Fruit fly (Drosophila melanogaster) whole organism, prepupa: ENCODE data around the gene CG43181.

ENCODE experiments used
- Blimp-1 ChIP-seq: fragments of 200-800 bp; sonication (Bioruptor generic); optimal IDR thresholded peaks from 3 replicates; lab custom pipeline; 2017; ENCODE audit warnings: missing biosample characterization, missing genetic modification characterization, mild to moderate bottlenecking, moderate library complexity, missing genetic modification reagents
- CG10631 ChIP-seq: fragments of 200-800 bp; sonication (Bioruptor generic); optimal IDR thresholded peaks from 2 replicates; lab custom pipeline; 2016; ENCODE audit warnings: missing biosample characterization, missing genetic modification characterization
- CG11294 ChIP-seq: fragments of 200-800 bp; sonication (Bioruptor generic); IDR thresholded peaks from 2 replicates; pipeline ENCODE4 v1.3.6; 2022; ENCODE audit warnings: missing biosample characterization, missing genetic modification characterization
- CG11762 ChIP-seq: fragments of 200-800 bp; sonication (Bioruptor generic); optimal IDR thresholded peaks from 3 replicates; lab custom pipeline; 2016; ENCODE audit warnings: missing biosample characterization, missing genetic modification characterization; ENCODE audit not compliant: insufficient read depth
- CG11902 ChIP-seq: fragments of 200-800 bp; sonication (Bioruptor generic); optimal IDR thresholded peaks from 3 replicates; lab custom pipeline; 2016; ENCODE audit warnings: missing biosample characterization, missing genetic modification characterization
- CG15336 ChIP-seq: fragments of 200-800 bp; sonication (Bioruptor generic); IDR thresholded peaks from 2 replicates; pipeline ENCODE4 v1.3.6; 2022; ENCODE audit warnings: missing biosample characterization, missing genetic modification characterization
- CG3032 ChIP-seq: fragments of 200-800 bp; optimal IDR thresholded peaks from 2 replicates; lab custom pipeline; 2019; ENCODE audit warnings: missing biosample characterization, mild to moderate bottlenecking, missing genetic modification characterization, moderate library complexity
- CG32006 ChIP-seq: fragments of 200-800 bp; sonication (Bioruptor generic); optimal IDR thresholded peaks from 3 replicates; lab custom pipeline; 2017; ENCODE audit warnings: missing biosample characterization, mild to moderate bottlenecking, missing genetic modification characterization
- CG34406 ChIP-seq: fragments of 200-800 bp; sonication (Bioruptor generic); optimal IDR thresholded peaks from 3 replicates; lab custom pipeline; 2016; ENCODE audit warnings: missing biosample characterization, missing genetic modification characterization
- CG3919 ChIP-seq: fragments of 200-800 bp; sonication (Bioruptor generic); optimal IDR thresholded peaks from 3 replicates; lab custom pipeline; 2016; ENCODE audit warnings: missing biosample characterization, missing genetic modification characterization
- CG4318 ChIP-seq: fragments of 200-800 bp; sonication (Bioruptor generic); optimal IDR thresholded peaks from 3 replicates; lab custom pipeline; 2017; ENCODE audit warnings: missing biosample characterization, mild to moderate bottlenecking, missing genetic modification characterization
- CG6163 ChIP-seq: fragments of 200-800 bp; sonication (Bioruptor generic); IDR thresholded peaks from 3 replicates; pipeline ENCODE4 v1.3.6; 2022; ENCODE audit warnings: missing biosample characterization, missing genetic modification characterization
- CG6276 ChIP-seq: fragments of 200-800 bp; sonication (Bioruptor generic); optimal IDR thresholded peaks from 2 replicates; lab custom pipeline; 2017; ENCODE audit warnings: missing biosample characterization, mild to moderate bottlenecking, missing genetic modification characterization
- CG6854 ChIP-seq: fragments of 200-800 bp; sonication (Bioruptor generic); optimal IDR thresholded peaks from 2 replicates; lab custom pipeline; 2017; ENCODE audit warnings: missing biosample characterization, mild to moderate bottlenecking, missing genetic modification characterization
- CG8119 ChIP-seq: fragments of 200-800 bp; sonication (Bioruptor generic); IDR thresholded peaks from 3 replicates; pipeline ENCODE4 v1.3.6; 2022; ENCODE audit warnings: missing biosample characterization, missing genetic modification characterization
- CG8319 ChIP-seq: fragments of 200-800 bp; sonication (Bioruptor generic); optimal IDR thresholded peaks from 3 replicates; lab custom pipeline; 2016; ENCODE audit warnings: missing biosample characterization, missing genetic modification characterization
- CG8632 ChIP-seq: fragments of 200-800 bp; sonication (Bioruptor generic); optimal IDR thresholded peaks from 3 replicates; lab custom pipeline; 2016; ENCODE audit warnings: missing biosample characterization, missing genetic modification characterization
- CG9139 ChIP-seq: fragments of 200-800 bp; sonication (Bioruptor generic); optimal IDR thresholded peaks from 3 replicates; lab custom pipeline; 2017; ENCODE audit warnings: missing biosample characterization, mild to moderate bottlenecking, missing genetic modification characterization
- Eip75B ChIP-seq: fragments of 200-800 bp; sonication (Bioruptor generic); optimal IDR thresholded peaks from 3 replicates; lab custom pipeline; 2016; ENCODE audit warnings: missing biosample characterization, missing genetic modification characterization
- Eip78C ChIP-seq: fragments of 200-800 bp; sonication (Bioruptor generic); peaks from one replicate; lab custom pipeline; 2016; ENCODE audit warnings: missing biosample characterization, missing genetic modification characterization
- Ets21C ChIP-seq: fragments of 200-800 bp; sonication (Bioruptor generic); optimal IDR thresholded peaks from 3 replicates; lab custom pipeline; 2016; ENCODE audit warnings: missing biosample characterization, missing genetic modification characterization
- Hr38 ChIP-seq: sonication (Bioruptor generic); optimal IDR thresholded peaks from 2 replicates; lab custom pipeline; 2016; ENCODE audit warnings: missing biosample characterization, missing genetic modification characterization
- Hr4 ChIP-seq: fragments of 200-800 bp; sonication (Bioruptor generic); optimal IDR thresholded peaks from 3 replicates; lab custom pipeline; 2016; ENCODE audit warnings: missing biosample characterization, missing genetic modification characterization
- Lpt ChIP-seq: fragments of 200-800 bp; sonication (Bioruptor generic); optimal IDR thresholded peaks from 3 replicates; lab custom pipeline; 2016; ENCODE audit warnings: missing biosample characterization, missing genetic modification characterization
- Met ChIP-seq: fragments of 200-800 bp; sonication (Bioruptor generic); optimal IDR thresholded peaks from 3 replicates; lab custom pipeline; 2016; ENCODE audit warnings: missing biosample characterization, missing genetic modification characterization
- OdsH ChIP-seq: fragments of 200-800 bp; sonication (Bioruptor generic); optimal IDR thresholded peaks from 3 replicates; lab custom pipeline; 2016; ENCODE audit warnings: missing biosample characterization, missing genetic modification characterization
- Sox102F ChIP-seq: fragments of 200-800 bp; sonication (Bioruptor generic); optimal IDR thresholded peaks from 2 replicates; lab custom pipeline; 2016; ENCODE audit warnings: missing biosample characterization, mild to moderate bottlenecking, missing genetic modification characterization
- Sox15 ChIP-seq: fragments of 200-800 bp; sonication (Bioruptor generic); optimal IDR thresholded peaks from 3 replicates; lab custom pipeline; 2016; ENCODE audit warnings: missing biosample characterization, missing genetic modification characterization
- achi ChIP-seq: fragments of 200-800 bp; sonication (Bioruptor generic); optimal IDR thresholded peaks from 3 replicates; lab custom pipeline; 2016; ENCODE audit warnings: missing biosample characterization, missing genetic modification characterization
- cyc ChIP-seq: fragments of 200-800 bp; sonication (Bioruptor generic); optimal IDR thresholded peaks from 3 replicates; lab custom pipeline; 2016; ENCODE audit warnings: missing biosample characterization, missing genetic modification characterization
- dac ChIP-seq: fragments of 200-800 bp; sonication (Bioruptor generic); optimal IDR thresholded peaks from 2 replicates; lab custom pipeline; 2017; ENCODE audit warnings: missing biosample characterization, mild to moderate bottlenecking, missing genetic modification characterization
- eg ChIP-seq: fragments of 200-800 bp; sonication (Bioruptor generic); IDR thresholded peaks from 3 replicates; pipeline ENCODE4 v1.3.6; 2022; ENCODE audit warnings: missing biosample characterization, missing genetic modification characterization
- fd59A ChIP-seq: fragments of 200-800 bp; sonication (Bioruptor generic); optimal IDR thresholded peaks from 2 replicates; lab custom pipeline; 2017; ENCODE audit warnings: missing biosample characterization, mild to moderate bottlenecking, missing genetic modification characterization, missing genetic modification reagents
- fd85E ChIP-seq: fragments of 200-800 bp; sonication (Bioruptor generic); optimal IDR thresholded peaks from 3 replicates; lab custom pipeline; 2016; ENCODE audit warnings: missing biosample characterization, missing genetic modification characterization
- fkh ChIP-seq: fragments of 200-800 bp; sonication (Bioruptor generic); optimal IDR thresholded peaks from 3 replicates; lab custom pipeline; 2017; ENCODE audit warnings: missing biosample characterization, mild to moderate bottlenecking, missing genetic modification characterization, moderate library complexity
- lz ChIP-seq: fragments of 200-800 bp; sonication (Bioruptor generic); optimal IDR thresholded peaks from 3 replicates; lab custom pipeline; 2016; ENCODE audit warnings: missing biosample characterization, missing genetic modification characterization
- net ChIP-seq: fragments of 200-800 bp; sonication (Bioruptor generic); optimal IDR thresholded peaks from 3 replicates; lab custom pipeline; 2016; ENCODE audit warnings: missing biosample characterization, missing genetic modification characterization
- pdm3 ChIP-seq: fragments of 200-800 bp; sonication (Bioruptor generic); optimal IDR thresholded peaks from 3 replicates; lab custom pipeline; 2016; ENCODE audit warnings: missing biosample characterization, missing genetic modification characterization
- salr ChIP-seq, 2 experiments: fragments of 200-800 bp; sonication (Bioruptor generic); optimal IDR thresholded peaks; 3 replicates each; lab custom pipeline; 2016 to 2018; ENCODE audit warnings: missing biosample characterization in 2 of 2, missing genetic modification characterization in 2 of 2, mild to moderate bottlenecking in 1 of 2
- spab ChIP-seq: fragments of 200-800 bp; sonication (Bioruptor generic); optimal IDR thresholded peaks from 2 replicates; lab custom pipeline; 2017; ENCODE audit warnings: missing biosample characterization, mild to moderate bottlenecking, missing genetic modification characterization, missing genetic modification reagents
- ss ChIP-seq, 2 experiments: fragments of 200-800 bp; sonication (Bioruptor generic); optimal IDR thresholded peaks; 2 replicates in 1 of 2; 3 replicates in 1 of 2; lab custom pipeline; 2017 to 2018; ENCODE audit warnings: mild to moderate bottlenecking in 2 of 2, missing biosample characterization in 2 of 2, missing genetic modification characterization in 2 of 2, moderate library complexity in 1 of 2

The CG43181 gene

DNA sequence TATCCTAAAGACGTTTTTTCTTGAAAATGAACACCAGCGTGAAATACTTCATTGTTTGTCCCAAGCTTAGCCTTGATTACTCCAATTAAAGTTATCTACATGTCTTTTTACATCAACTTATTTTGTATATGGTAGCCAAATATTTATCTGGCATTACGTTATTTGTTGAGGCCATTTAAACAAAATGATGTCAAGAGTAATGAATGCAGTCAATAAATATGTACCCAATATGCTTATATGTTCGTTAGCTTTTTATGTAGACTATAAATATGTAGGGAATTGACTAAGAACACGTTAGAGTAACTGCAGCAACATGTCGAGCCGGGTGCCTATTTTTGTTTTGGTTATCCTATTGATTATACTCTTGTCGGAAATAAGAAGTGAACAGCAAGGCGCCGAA lies at the start of gene CG43181:
Gene CG43181 (plus strand): TSS at position 301 of the 400 bp plus-strand sequence.
- TF ChIP-seq fd85E (no peak), Ets21C (GFP tag; lab: Kevin White, UChicago) (no peak)

DNA sequence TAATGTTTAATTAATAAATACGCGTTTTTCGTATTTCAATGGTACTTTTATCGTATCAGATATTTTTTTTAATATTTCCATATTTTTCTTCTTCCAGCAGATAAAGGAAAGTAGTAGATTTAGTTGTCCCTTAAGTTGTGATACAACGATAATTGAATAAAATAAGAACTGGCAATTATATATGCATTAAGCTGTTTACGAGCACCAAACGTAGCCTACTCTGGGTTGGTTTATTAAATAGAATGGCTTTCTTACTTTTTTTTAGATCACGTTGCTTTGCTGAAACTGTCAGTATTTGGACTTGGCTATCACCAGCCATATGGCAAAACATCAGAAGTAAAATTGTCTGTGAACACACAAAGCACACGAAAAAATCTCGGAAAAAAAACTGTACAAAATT lies 43.0 kb upstream of the CG43181 start, which contains the start of gene CG12470:
Gene CG12470 (plus strand): TSS at position 301 of the 400 bp plus-strand sequence.
- TF ChIP-seq Eip78C (GFP tag; lab: Kevin White, UChicago) (no peak), dac (GFP tag; lab: Kevin White, UChicago) (no peak), Blimp-1 (GFP tag; lab: Kevin White, UChicago) (no peak), CG6163 (GFP tag; lab: Robert Waterston, UW) (no peak), eg (GFP tag; lab: Robert Waterston, UW) (no peak), fd59A (GFP tag; lab: Kevin White, UChicago) (no peak), Hr38 (GFP tag; lab: Kevin White, UChicago) (no peak), CG8632 (GFP tag; lab: Kevin White, UChicago) (no peak), CG11294 (GFP tag; lab: Robert Waterston, UW) (no peak), CG3032 (tag; lab: Kevin White, UChicago) (no peak), Ets21C (GFP tag; lab: Kevin White, UChicago) (no peak), lz (GFP tag; lab: Kevin White, UChicago) (no peak), CG9139 (GFP tag; lab: Kevin White, UChicago) (no peak), CG15336 (GFP tag; lab: Robert Waterston, UW) (no peak)

DNA sequence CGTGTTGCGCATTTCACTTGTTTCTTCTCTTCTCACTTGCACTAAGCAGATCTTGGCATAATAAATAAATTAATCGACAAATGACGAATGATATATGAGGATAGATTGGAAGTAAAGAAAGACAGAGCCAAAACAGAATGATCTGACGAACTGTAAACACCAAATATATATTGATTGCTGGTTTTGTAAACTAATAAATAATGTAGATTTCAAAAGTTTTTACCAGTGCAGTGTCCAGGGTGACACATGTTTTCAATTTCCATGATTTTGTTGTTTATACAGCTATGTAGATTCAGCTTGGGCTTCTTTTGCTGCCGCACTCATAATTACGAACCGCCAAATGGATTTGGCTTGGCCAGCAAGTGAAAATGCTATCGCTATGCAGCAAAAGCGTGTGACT lies 39.0 kb upstream of the CG43181 start:
- TF ChIP-seq CG32006 (GFP tag; lab: Kevin White, UChicago) = peak; percentile 61
- TF ChIP-seq lz (GFP tag; lab: Kevin White, UChicago) = no peak
- 0 out of 3 replicates have a peak, but pooled peaks have one; percentile 47 for TF ChIP-seq CG8119
- TF ChIP-seq CG6276 (GFP tag; lab: Kevin White, UChicago) = peak; percentile 31
- TF ChIP-seq dac (GFP tag; lab: Kevin White, UChicago) = no peak
- TF ChIP-seq CG10631 = no peak
- TF ChIP-seq fd59A (GFP tag; lab: Kevin White, UChicago) = no peak
- peak; percentile 17 for TF ChIP-seq CG4318 (GFP tag; lab: Kevin White, UChicago)
- TF ChIP-seq CG34406 (GFP tag; lab: Kevin White, UChicago) = no peak
- no peak for TF ChIP-seq fkh (GFP tag; lab: Kevin White, UChicago)
- TF ChIP-seq Ets21C (GFP tag; lab: Kevin White, UChicago) = no peak
- peak; percentile 24 for TF ChIP-seq Eip78C (GFP tag; lab: Kevin White, UChicago)
- TF ChIP-seq ss (GFP tag; optimal IDR thresholded peaks at IDR 0.05; lab: Kevin White, UChicago) = no peak
- TF ChIP-seq achi (GFP tag; lab: Kevin White, UChicago) = no peak
- peak; percentile 27; the same call in 1 of the 2 replicates for TF ChIP-seq CG15336 (GFP tag; lab: Robert Waterston, UW)
- TF ChIP-seq Lpt (GFP tag; lab: Kevin White, UChicago) = no peak
- no peak for TF ChIP-seq Sox15 (GFP tag; lab: Kevin White, UChicago)
- TF ChIP-seq CG3919 (GFP tag; lab: Kevin White, UChicago) = no peak
- peak; percentile 54 for TF ChIP-seq Hr4 (GFP tag; lab: Kevin White, UChicago)
- no peak for TF ChIP-seq Eip75B
- no peak for TF ChIP-seq Met (GFP tag; lab: Kevin White, UChicago)
- TF ChIP-seq CG6163 (GFP tag; lab: Robert Waterston, UW) = no peak
- no peak for TF ChIP-seq pdm3

DNA sequence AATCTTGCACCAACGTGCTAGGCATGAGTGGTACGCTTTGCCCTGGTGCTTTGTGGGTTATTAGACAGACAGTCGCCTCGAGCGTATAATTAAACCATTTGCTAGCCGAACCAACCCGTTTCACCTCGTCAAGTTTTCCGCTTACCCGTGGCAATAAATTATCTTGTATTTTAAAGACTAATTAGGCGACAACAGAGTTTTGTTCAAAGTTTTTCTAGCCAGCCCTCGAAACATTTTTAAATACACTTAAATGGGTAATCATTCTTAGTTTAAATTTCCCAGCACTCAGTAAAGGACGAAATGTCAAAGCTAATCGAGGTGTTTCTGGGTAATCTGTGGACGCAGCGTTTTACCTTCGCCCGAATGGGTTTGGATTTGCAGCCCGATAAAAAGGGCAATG lies 35.5 kb upstream of the CG43181 start, which contains the start of gene Or1a:
Gene Or1a (plus strand): TSS at position 301 of the 400 bp plus-strand sequence.
- no peak for TF ChIP-seq net

DNA sequence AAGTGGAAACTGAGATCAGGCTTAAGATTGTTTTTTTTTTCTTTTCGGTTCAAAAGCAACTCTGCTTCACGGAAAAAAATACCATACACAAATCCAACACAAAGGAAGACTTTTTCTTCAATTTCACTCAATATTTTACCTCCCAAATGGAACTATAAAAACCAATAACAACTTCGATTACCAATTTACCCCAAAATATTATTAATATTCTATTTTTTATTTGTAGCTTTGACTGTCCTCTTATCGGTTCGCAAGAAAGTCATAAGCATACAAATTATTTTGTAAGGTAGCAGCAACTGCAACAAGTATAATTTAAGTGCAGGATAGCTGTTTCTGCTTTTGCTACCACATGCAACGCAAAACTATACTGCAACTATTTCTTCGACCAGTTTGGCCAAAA lies 16.4 kb upstream of the CG43181 start:
- TF ChIP-seq eg (GFP tag; lab: Robert Waterston, UW) (0 out of 3 replicates have a peak, but pooled peaks have one; percentile 19), Lpt (GFP tag; lab: Kevin White, UChicago) (no peak), Sox15 (GFP tag; lab: Kevin White, UChicago) (no peak), CG8319 (GFP tag; lab: Kevin White, UChicago) (no peak), ss (GFP tag; optimal IDR thresholded peaks at IDR 0.05; lab: Kevin White, UChicago) (no peak), cyc (GFP tag; lab: Kevin White, UChicago) (no peak), CG11762 (GFP tag; lab: Kevin White, UChicago) (no peak), spab (GFP tag; lab: Kevin White, UChicago) (no peak), salr (GFP tag; optimal IDR thresholded peaks at IDR 0.05; lab: Kevin White, UChicago) (no peak), Met (GFP tag; lab: Kevin White, UChicago) (no peak), pdm3 (no peak), CG6854 (no peak), Hr38 (GFP tag; lab: Kevin White, UChicago) (no peak), Hr4 (GFP tag; lab: Kevin White, UChicago) (peak; percentile 51), CG10631 (no peak), OdsH (GFP tag; lab: Kevin White, UChicago) (peak; percentile 12), fd85E (no peak), CG15336 (GFP tag; lab: Robert Waterston, UW) (0 out of 2 replicates have a peak, but pooled peaks have one; percentile 36), Sox102F (GFP tag; lab: Kevin White, UChicago) (no peak), Eip75B (no peak), CG11902 (no peak), Ets21C (GFP tag; lab: Kevin White, UChicago) (no peak), fkh (GFP tag; lab: Kevin White, UChicago) (no peak)
